Worm (Caenorhabditis elegans) whole organism, young adult: Measurements from ENCODE around the gene T19D12.4.
A peak's percentile ranks its signal among the peaks of the same experiment; 100 is the strongest.

Experiments
- F33H1.4 ChIP-seq: fragments of 200-800 bp; sonication (Bioruptor generic); IDR thresholded peaks from 2 replicates; pipeline ENCODE4 v1.3.6; 2022; ENCODE audit warnings: missing genetic modification reagents, missing genetic modification characterization, missing compliant biosample characterization
- F39B2.1 ChIP-seq: fragments of 200-800 bp; sonication (Bioruptor generic); IDR thresholded peaks from 2 replicates; pipeline ENCODE4 v1.3.6; 2022; ENCODE audit warnings: missing genetic modification reagents, missing genetic modification characterization, missing compliant biosample characterization
- T26A5.8 ChIP-seq: sonication (generic microtip); optimal IDR thresholded peaks from 2 replicates; lab custom pipeline; 2016; ENCODE audit warnings: missing genetic modification characterization, missing compliant biosample characterization
- Y53G8AR.9 ChIP-seq: fragments of 200-800 bp; sonication (Bioruptor generic); conservative IDR thresholded peaks from 2 replicates; pipeline ENCODE4 v1.3.6; 2022; ENCODE audit warnings: missing genetic modification reagents, missing genetic modification characterization, missing compliant biosample characterization
- ZK185.1 ChIP-seq: sonication (generic microtip); optimal IDR thresholded peaks from 2 replicates; lab custom pipeline; 2016; ENCODE audit warnings: mild to moderate bottlenecking, missing genetic modification characterization, missing compliant biosample characterization; ENCODE audit not compliant: poor library complexity, severe bottlenecking
- attf-5 ChIP-seq: fragments of 200-800 bp; sonication (Bioruptor generic); optimal IDR thresholded peaks from 2 replicates; lab custom pipeline; 2018; ENCODE audit warnings: mild to moderate bottlenecking, missing genetic modification characterization, missing compliant biosample characterization
- cebp-1 ChIP-seq, 2 experiments: fragments of 200-800 bp in 1 of 2; sonication (Bioruptor generic) in 1 of 2; sonication (generic microtip) in 1 of 2; IDR thresholded peaks in 1 of 2; optimal IDR thresholded peaks in 1 of 2; 2 replicates each; pipeline versions ENCODE4 v1.3.6 to Lab custom; 2017 to 2022; ENCODE audit warnings: missing compliant biosample characterization in 2 of 2, missing genetic modification characterization in 2 of 2, mild to moderate bottlenecking in 1 of 2, missing genetic modification reagents in 1 of 2, moderate library complexity in 1 of 2
- ceh-100 ChIP-seq: fragments of 200-800 bp; sonication (Bioruptor generic); IDR thresholded peaks from 2 replicates; pipeline ENCODE4 v1.3.6; 2022; ENCODE audit warnings: missing genetic modification reagents, missing genetic modification characterization, missing compliant biosample characterization
- ceh-40 ChIP-seq: fragments of 200-800 bp; sonication (Bioruptor generic); IDR thresholded peaks from 2 replicates; pipeline ENCODE4 v1.3.6; 2022; ENCODE audit warnings: missing genetic modification characterization, missing compliant biosample characterization
- chd-7 ChIP-seq: sonication (generic microtip); optimal IDR thresholded peaks from 2 replicates; lab custom pipeline; 2016; ENCODE audit warnings: mild to moderate bottlenecking, missing genetic modification characterization, moderate library complexity, missing compliant biosample characterization
- die-1 ChIP-seq: sonication (generic microtip); optimal IDR thresholded peaks from 2 replicates; lab custom pipeline; 2016; ENCODE audit warnings: missing genotype, mild to moderate bottlenecking, missing genetic modification characterization, missing compliant biosample characterization
- dox-1 ChIP-seq: fragments of 200-800 bp; sonication (Bioruptor generic); IDR thresholded peaks from 2 replicates; pipeline ENCODE4 v1.3.6; 2022; ENCODE audit warnings: missing genetic modification reagents, missing genetic modification characterization, missing compliant biosample characterization
- egl-18 ChIP-seq: fragments of 200-800 bp; sonication (Bioruptor generic); IDR thresholded peaks from 2 replicates; pipeline ENCODE4 v1.3.6; 2022; ENCODE audit warnings: missing genetic modification reagents, missing genetic modification characterization, missing compliant biosample characterization
- egrh-3 ChIP-seq: fragments of 200-800 bp; sonication (Bioruptor generic); IDR thresholded peaks from 2 replicates; pipeline ENCODE4 v1.3.6; 2022; ENCODE audit warnings: missing genetic modification reagents, missing genetic modification characterization, missing compliant biosample characterization
- hmg-1.2 ChIP-seq: fragments of 200-800 bp; sonication (Bioruptor generic); IDR thresholded peaks from 2 replicates; pipeline ENCODE4 v1.3.6; 2022; ENCODE audit warnings: missing genetic modification reagents, missing genetic modification characterization, missing compliant biosample characterization
- hrde-1 ChIP-seq: sonication (generic microtip); optimal IDR thresholded peaks from 2 replicates; lab custom pipeline; 2016; ENCODE audit warnings: missing genetic modification characterization, mild to moderate bottlenecking, missing compliant biosample characterization, moderate library complexity, missing genotype, missing genetic modification reagents, borderline replicate concordance
- let-607 ChIP-seq, 2 experiments: fragments of 200-800 bp in 1 of 2; sonication (Bioruptor generic) in 1 of 2; sonication (generic microtip) in 1 of 2; optimal IDR thresholded peaks; 2 replicates each; lab custom pipeline; 2016 to 2018; ENCODE audit warnings: mild to moderate bottlenecking in 2 of 2, missing compliant biosample characterization in 2 of 2, missing genetic modification characterization in 2 of 2, moderate library complexity in 2 of 2, missing genotype in 1 of 2
- lin-40 ChIP-seq: sonication (generic microtip); optimal IDR thresholded peaks from 2 replicates; lab custom pipeline; 2016; ENCODE audit warnings: missing genetic modification characterization, mild to moderate bottlenecking, missing compliant biosample characterization, missing genotype, missing genetic modification reagents
- lsl-1 ChIP-seq: fragments of 200-800 bp; sonication (Bioruptor generic); optimal IDR thresholded peaks from 2 replicates; lab custom pipeline; 2018; ENCODE audit warnings: mild to moderate bottlenecking, missing genetic modification characterization, moderate library complexity, missing compliant biosample characterization
- madf-10 ChIP-seq: sonication (generic microtip); optimal IDR thresholded peaks from 2 replicates; lab custom pipeline; 2016; ENCODE audit warnings: mild to moderate bottlenecking, missing genetic modification characterization, missing compliant biosample characterization
- madf-3 ChIP-seq: fragments of 200-800 bp; sonication (Bioruptor generic); IDR thresholded peaks from 2 replicates; pipeline ENCODE4 v1.3.6; 2022; ENCODE audit warnings: missing genetic modification reagents, missing genetic modification characterization, missing compliant biosample characterization
- mcd-1 ChIP-seq: fragments of 200-800 bp; sonication (Bioruptor generic); IDR thresholded peaks from 2 replicates; pipeline ENCODE4 v1.3.6; 2022; ENCODE audit warnings: missing genetic modification reagents, missing genetic modification characterization, missing compliant biosample characterization
- mel-28 ChIP-seq: sonication (generic microtip); optimal IDR thresholded peaks from 2 replicates; lab custom pipeline; 2016; ENCODE audit warnings: borderline replicate concordance, mild to moderate bottlenecking, missing genetic modification characterization, missing compliant biosample characterization
- nfyb-1 ChIP-seq: fragments of 200-800 bp; sonication (Bioruptor generic); IDR thresholded peaks from 2 replicates; pipeline ENCODE4 v1.3.6; 2022; ENCODE audit warnings: missing genetic modification reagents, missing genetic modification characterization, missing compliant biosample characterization
- nhr-179 ChIP-seq: sonication (generic microtip); optimal IDR thresholded peaks from 2 replicates; lab custom pipeline; 2016; ENCODE audit warnings: mild to moderate bottlenecking, missing genetic modification characterization, missing compliant biosample characterization
- nhr-80 ChIP-seq: sonication (generic microtip); optimal IDR thresholded peaks from 2 replicates; lab custom pipeline; 2016; ENCODE audit warnings: missing genetic modification characterization, missing compliant biosample characterization
- pbrm-1 ChIP-seq: fragments of 200-800 bp; sonication (Bioruptor generic); IDR thresholded peaks from 2 replicates; pipeline ENCODE4 v1.3.6; 2022; ENCODE audit warnings: missing genetic modification reagents, missing genetic modification characterization, missing compliant biosample characterization
- pha-4 ChIP-seq: fragments of 150-350 bp; sonication (generic microtip); optimal IDR thresholded peaks from 2 replicates; lab custom pipeline; 2014; ENCODE audit warnings: missing biosample characterization, missing genetic modification reagents, missing genetic modification characterization
- rec-8 ChIP-seq, 2 experiments: sonication (generic microtip); optimal IDR thresholded peaks; 2 replicates each; lab custom pipeline; 2016; ENCODE audit warnings: mild to moderate bottlenecking in 2 of 2, missing genetic modification characterization in 2 of 2, missing genetic modification reagents in 2 of 2, missing genotype in 2 of 2, missing biosample characterization in 1 of 2, missing compliant biosample characterization in 1 of 2, moderate library complexity in 1 of 2
- repo-1 ChIP-seq: sonication (generic microtip); optimal IDR thresholded peaks from 2 replicates; lab custom pipeline; 2017; ENCODE audit warnings: mild to moderate bottlenecking, missing genetic modification characterization, missing compliant biosample characterization
- snpc-3.4 ChIP-seq: sonication (generic microtip); optimal IDR thresholded peaks from 2 replicates; lab custom pipeline; 2017; ENCODE audit warnings: missing genetic modification characterization, mild to moderate bottlenecking, missing compliant biosample characterization, antibody characterized with exemption, moderate library complexity, missing genotype, missing genetic modification reagents
- snpc-4 ChIP-seq, 5 experiments: fragments of 150-350 bp in 1 of 5; sonication (generic microtip) in 4 of 5; optimal IDR thresholded peaks; 2 replicates each; lab custom pipeline; 2014 to 2018; ENCODE audit warnings: missing genetic modification characterization in 5 of 5, missing biosample characterization in 3 of 5, antibody characterized with exemption in 2 of 5, mild to moderate bottlenecking in 2 of 5, missing compliant biosample characterization in 2 of 5, missing genotype in 2 of 5, moderate library complexity in 2 of 5, missing genetic modification reagents in 1 of 5
- sptf-2 ChIP-seq: fragments of 200-800 bp; sonication (Bioruptor generic); optimal IDR thresholded peaks from 2 replicates; lab custom pipeline; 2018; ENCODE audit warnings: mild to moderate bottlenecking, missing genetic modification characterization, missing compliant biosample characterization
- tbp1 ChIP-seq: fragments of 200-800 bp; sonication (Bioruptor generic); optimal IDR thresholded peaks from 2 replicates; lab custom pipeline; 2018; ENCODE audit warnings: mild to moderate bottlenecking, missing genetic modification characterization, missing compliant biosample characterization
- tbx-9 ChIP-seq: sonication (generic microtip); optimal IDR thresholded peaks from 2 replicates; lab custom pipeline; 2016; ENCODE audit warnings: borderline replicate concordance, missing genetic modification characterization, inconsistent platforms, missing compliant biosample characterization
- unc-62 ChIP-seq: fragments of 150-350 bp; optimal IDR thresholded peaks from 2 replicates; lab custom pipeline; 2014; ENCODE audit warnings: missing biosample characterization, missing genetic modification reagents, missing genetic modification characterization
- zim-3 ChIP-seq: sonication (generic microtip); optimal IDR thresholded peaks from 2 replicates; lab custom pipeline; 2017; ENCODE audit warnings: mild to moderate bottlenecking, missing genetic modification characterization, moderate library complexity, missing compliant biosample characterization
- ztf-3 ChIP-seq: fragments of 200-800 bp; sonication (Bioruptor generic); optimal IDR thresholded peaks from 2 replicates; lab custom pipeline; 2018; ENCODE audit warnings: mild to moderate bottlenecking, missing genetic modification characterization, missing compliant biosample characterization

The T19D12.4 gene

DNA sequence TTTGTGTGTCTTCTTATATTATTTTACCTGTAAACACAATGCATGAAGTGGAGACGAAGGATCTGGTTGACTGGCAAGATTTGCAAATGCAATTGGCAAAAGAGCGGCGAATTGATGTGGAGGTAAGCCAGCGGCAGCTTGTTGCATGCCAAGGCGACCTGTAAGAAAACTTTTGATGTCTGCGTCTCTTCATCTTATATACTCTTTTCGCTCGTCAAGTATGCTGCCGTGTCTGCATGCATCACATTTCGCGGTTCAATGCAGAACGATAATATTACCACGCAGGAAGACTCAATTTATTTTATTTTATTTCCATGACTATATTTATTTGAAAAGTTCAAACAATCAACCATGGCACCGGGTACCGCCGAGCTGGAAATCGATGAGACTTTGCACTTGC lies 29.9 kb upstream of the T19D12.4 start, which contains the start of gene vps-33.2 (continued):
- peak; percentile 27 for TF ChIP-seq tbp1 (GFP tag; lab: Kevin White, UChicago)
- TF ChIP-seq F39B2.1 (GFP tag; lab: Robert Waterston, UW), result no peak
- no peak for TF ChIP-seq snpc-3.4
- TF ChIP-seq hrde-1 (tag; lab: Kevin White, UChicago), result no peak
- TF ChIP-seq pbrm-1 (GFP tag; lab: Robert Waterston, UW), result 0 out of 2 replicates have a peak, but pooled peaks have one; percentile 16
- no peak for TF ChIP-seq ceh-100 (GFP tag; lab: Robert Waterston, UW)
- TF ChIP-seq lin-40 (tag; lab: Kevin White, UChicago), result peak; percentile 3
- TF ChIP-seq nhr-179 (tag; lab: Kevin White, UChicago), result no peak
- no peak for TF ChIP-seq rec-8 (tag; optimal IDR thresholded peaks at IDR 0.05; lab: Kevin White, UChicago)
- TF ChIP-seq repo-1 (tag; lab: Kevin White, UChicago), result no peak
- TF ChIP-seq lsl-1 (GFP tag; lab: Kevin White, UChicago), result peak; percentile 50
- TF ChIP-seq ceh-40 (GFP tag; lab: Robert Waterston, UW), result no peak
- TF ChIP-seq dox-1 (GFP tag; lab: Robert Waterston, UW), result peak; percentile 38; the same call in 1 of the 2 replicates
- no peak for TF ChIP-seq let-607 (tag; optimal IDR thresholded peaks at IDR 0.05; lab: Kevin White, UChicago)
- no peak for TF ChIP-seq egrh-3 (GFP tag; lab: Robert Waterston, UW)
- TF ChIP-seq Y53G8AR.9 (GFP tag; lab: Robert Waterston, UW), result no peak
- peak; percentile 34 for TF ChIP-seq ZK185.1 (tag; lab: Kevin White, UChicago)

DNA sequence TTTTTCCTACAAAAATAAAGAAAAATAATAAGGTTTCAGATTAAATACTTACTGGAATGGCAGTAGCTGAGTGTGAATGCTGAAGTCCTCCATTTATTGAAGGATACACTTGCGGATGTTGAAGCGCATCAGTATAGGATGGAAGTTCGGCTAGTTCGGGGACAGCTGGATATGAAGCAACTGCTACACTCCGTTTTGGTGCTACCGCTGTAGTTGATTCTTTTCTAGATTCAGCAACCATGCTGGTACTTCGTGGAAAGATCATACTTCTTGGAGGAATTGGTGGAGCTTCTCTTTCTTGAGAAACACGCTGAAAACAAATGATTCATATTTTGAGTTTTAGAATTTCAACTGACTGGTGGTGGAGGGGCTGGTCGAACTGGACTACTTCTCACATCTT lies 22.3 kb upstream of the T19D12.4 start:
- no peak for TF ChIP-seq F33H1.4
- no peak for TF ChIP-seq tbx-9 (tag; lab: Kevin White, UChicago)
- TF ChIP-seq mel-28 (tag; lab: Kevin White, UChicago), result no peak
- TF ChIP-seq zim-3 (tag; lab: Kevin White, UChicago), result no peak
- TF ChIP-seq tbp1 (GFP tag; lab: Kevin White, UChicago), result no peak
- TF ChIP-seq T26A5.8, result no peak
- no peak for TF ChIP-seq sptf-2 (GFP tag; lab: Kevin White, UChicago)
- TF ChIP-seq die-1 (tag; lab: Kevin White, UChicago), result no peak
- TF ChIP-seq ztf-3 (GFP tag; lab: Kevin White, UChicago), result no peak
- TF ChIP-seq unc-62 (GFP tag; lab: Kevin White, UChicago), result no peak
- no peak for TF ChIP-seq egl-18 (GFP tag; lab: Robert Waterston, UW)
- TF ChIP-seq madf-3 (GFP tag; lab: Robert Waterston, UW), result no peak
- TF ChIP-seq mcd-1 (GFP tag; lab: Robert Waterston, UW), result no peak
- TF ChIP-seq chd-7 (tag; lab: Kevin White, UChicago), result no peak
- TF ChIP-seq Y53G8AR.9 (GFP tag; lab: Robert Waterston, UW), result no peak

DNA sequence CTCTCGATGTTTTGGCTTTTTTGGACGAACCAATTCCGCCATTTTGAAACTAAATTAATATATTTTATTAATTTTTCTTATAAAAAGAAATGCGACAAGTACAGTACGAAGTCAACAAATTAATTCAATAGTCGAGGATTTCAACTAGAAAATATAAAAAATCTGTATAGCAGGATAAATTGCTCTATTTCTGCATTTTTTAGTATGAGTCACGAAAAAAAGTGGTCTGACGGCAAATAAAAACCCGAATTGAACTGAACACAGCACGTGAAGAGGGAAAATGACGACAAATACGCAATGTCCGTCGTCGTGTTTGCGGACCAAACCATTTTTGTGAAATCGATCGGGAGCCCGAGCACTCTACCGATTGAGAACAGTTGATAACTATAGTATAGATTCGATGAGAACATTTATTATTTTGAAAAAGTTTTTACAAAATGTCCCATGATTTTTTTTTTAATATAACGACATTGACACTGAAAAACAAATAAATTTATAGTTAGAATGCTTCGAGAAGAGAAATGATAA lies 21.5 kb upstream of the T19D12.4 start, which contains the start of gene epg-5:
epg-5 (minus strand) TSS at position 51 of the 528 bp plus-strand sequence.
- peak; percentile 54 for TF ChIP-seq pha-4 (tag; lab: Kevin White, UChicago)
- no peak for TF ChIP-seq snpc-4 (GFP tag; optimal IDR thresholded peaks at IDR 0.05; lab: Kevin White, UChicago)
- TF ChIP-seq snpc-4 (tag; optimal IDR thresholded peaks at IDR 0.05; lab: Kevin White, UChicago), result peak in 1 of 4 experiments; percentile 3
- TF ChIP-seq hmg-1.2 (GFP tag; lab: Robert Waterston, UW), result peak; percentile 9; the same call in 1 of the 2 replicates
- TF ChIP-seq attf-5 (GFP tag; lab: Kevin White, UChicago), result peak; percentile 78
- no peak for TF ChIP-seq cebp-1 (GFP tag; IDR thresholded peaks at IDR 0.05; lab: Robert Waterston, UW)
- peak; percentile 29 for TF ChIP-seq cebp-1 (tag; optimal IDR thresholded peaks at IDR 0.05; lab: Kevin White, UChicago)
- no peak for TF ChIP-seq nfyb-1 (GFP tag; lab: Robert Waterston, UW)
- peak; percentile 21 for TF ChIP-seq nhr-80
- TF ChIP-seq madf-10 (tag; lab: Kevin White, UChicago), result no peak
